Worm (Caenorhabditis elegans) whole organism, L2 larva: ENCODE measurements around the gene tbh-1.

Experiments used
- F13H6.1 ChIP-seq: sonication (generic microtip); optimal IDR thresholded peaks from 2 replicates; lab custom pipeline; 2016; ENCODE audit warnings: missing genetic modification characterization, missing compliant biosample characterization
- Y55F3AM.14 ChIP-seq: fragments of 200-800 bp; sonication (Bioruptor generic); optimal IDR thresholded peaks from 2 replicates; lab custom pipeline; 2018; ENCODE audit warnings: mild to moderate bottlenecking, missing genetic modification characterization, missing compliant biosample characterization
- aly-2 ChIP-seq: fragments of 150-350 bp; optimal IDR thresholded peaks from 2 replicates; lab custom pipeline; 2014; ENCODE audit warnings: missing biosample characterization, missing genetic modification characterization
- blmp-1 ChIP-seq: sonication (generic microtip); optimal IDR thresholded peaks from 2 replicates; lab custom pipeline; 2017; ENCODE audit warnings: missing genetic modification characterization, mild to moderate bottlenecking, missing compliant biosample characterization, antibody characterized with exemption, moderate library complexity; ENCODE audit not compliant: insufficient read depth
- ceh-16 ChIP-seq: fragments of 150-350 bp; optimal IDR thresholded peaks from 2 replicates; lab custom pipeline; 2014; ENCODE audit warnings: missing biosample characterization, missing genetic modification characterization
- fos-1 ChIP-seq: fragments of 150-350 bp; optimal IDR thresholded peaks from 2 replicates; lab custom pipeline; 2014; ENCODE audit warnings: missing biosample characterization, missing genetic modification characterization
- lin-11 ChIP-seq: fragments of 150-350 bp; sonication (generic microtip); optimal IDR thresholded peaks from 2 replicates; lab custom pipeline; 2014; ENCODE audit warnings: missing biosample characterization, missing genetic modification characterization, inconsistent platforms, mixed read lengths
- lin-13 ChIP-seq: fragments of 150-350 bp; optimal IDR thresholded peaks from 2 replicates; lab custom pipeline; 2014; ENCODE audit warnings: missing biosample characterization, missing genetic modification reagents, missing genetic modification characterization
- mab-5 ChIP-seq: fragments of 150-350 bp; optimal IDR thresholded peaks from 2 replicates; lab custom pipeline; 2014; ENCODE audit warnings: missing biosample characterization, missing genetic modification characterization
- mbf-1 ChIP-seq: sonication (generic microtip); optimal IDR thresholded peaks from 2 replicates; lab custom pipeline; 2017; ENCODE audit warnings: missing biosample characterization, missing genetic modification characterization
- mdl-1 ChIP-seq, 2 experiments: fragments of 150-350 bp in 1 of 2; sonication (generic microtip) in 1 of 2; optimal IDR thresholded peaks; 2 replicates each; lab custom pipeline; 2017; ENCODE audit warnings: missing biosample characterization in 2 of 2, missing genetic modification characterization in 2 of 2
- nhr-10 ChIP-seq: sonication (generic microtip); optimal IDR thresholded peaks from 2 replicates; lab custom pipeline; 2017; ENCODE audit warnings: missing biosample characterization, missing genetic modification characterization
- nhr-11 ChIP-seq: fragments of 150-350 bp; optimal IDR thresholded peaks from 2 replicates; lab custom pipeline; 2014; ENCODE audit warnings: missing biosample characterization, missing genetic modification characterization
- nhr-129 ChIP-seq: fragments of 150-350 bp; optimal IDR thresholded peaks from 2 replicates; lab custom pipeline; 2014; ENCODE audit warnings: missing biosample characterization, missing genetic modification characterization
- nhr-23 ChIP-seq: fragments of 150-350 bp; optimal IDR thresholded peaks from 2 replicates; lab custom pipeline; 2014; ENCODE audit warnings: missing biosample characterization, missing genetic modification reagents, missing genetic modification characterization
- nhr-237 ChIP-seq: fragments of 150-350 bp; optimal IDR thresholded peaks from 2 replicates; lab custom pipeline; 2014; ENCODE audit warnings: missing biosample characterization, missing genetic modification characterization
- skn-1 ChIP-seq: sonication (generic microtip); optimal IDR thresholded peaks from 2 replicates; lab custom pipeline; 2017; ENCODE audit warnings: missing biosample characterization, missing genetic modification characterization
- sma-9 ChIP-seq, 2 experiments: fragments of 150-350 bp in 1 of 2; sonication (generic microtip) in 1 of 2; optimal IDR thresholded peaks; 2 replicates each; lab custom pipeline; 2014 to 2016; ENCODE audit warnings: missing genetic modification characterization in 2 of 2, mild to moderate bottlenecking in 1 of 2, missing biosample characterization in 1 of 2, missing compliant biosample characterization in 1 of 2, missing genetic modification reagents in 1 of 2, moderate library complexity in 1 of 2
- snpc-4 ChIP-seq: fragments of 150-350 bp; optimal IDR thresholded peaks from 2 replicates; lab custom pipeline; 2014; ENCODE audit warnings: missing biosample characterization, missing genetic modification characterization
- unc-55 ChIP-seq: fragments of 150-350 bp; sonication (generic microtip); optimal IDR thresholded peaks from 3 replicates; lab custom pipeline; 2014; ENCODE audit warnings: missing biosample characterization, missing genetic modification reagents, missing genetic modification characterization
- zag-1 ChIP-seq: fragments of 150-350 bp; optimal IDR thresholded peaks from 2 replicates; lab custom pipeline; 2014; ENCODE audit warnings: missing biosample characterization, missing genetic modification characterization
- ztf-11 ChIP-seq: sonication (generic microtip); optimal IDR thresholded peaks from 2 replicates; lab custom pipeline; 2017; ENCODE audit warnings: missing biosample characterization, missing genetic modification characterization

The tbh-1 gene

ce11 chrX:15468657-15469056, 36.0 kb downstream of the tbh-1 start:
- TF ChIP-seq snpc-4 (tag; lab: Kevin White, UChicago) = peak; percentile 24
- TF ChIP-seq F13H6.1 = no peak
- TF ChIP-seq lin-11 (tag; lab: Kevin White, UChicago) = no peak
- TF ChIP-seq lin-13 = no peak
- TF ChIP-seq sma-9 (GFP tag; optimal IDR thresholded peaks at IDR 0.05; lab: Kevin White, UChicago) = no peak
- no peak for TF ChIP-seq sma-9 (tag; optimal IDR thresholded peaks at IDR 0.05; lab: Kevin White, UChicago)
- TF ChIP-seq, all 48 proteins: peak for 1

- TF ChIP-seq blmp-1 (no peak), F13H6.1 (no peak), lin-11 (tag; lab: Kevin White, UChicago) (no peak), nhr-10 (tag; lab: Kevin White, UChicago) (no peak), nhr-23 (tag; lab: Kevin White, UChicago) (no peak), nhr-237 (no peak), aly-2 (no peak), Y55F3AM.14 (GFP tag; lab: Kevin White, UChicago) (no peak), skn-1 (tag; lab: Kevin White, UChicago) (no peak), nhr-129 (tag; lab: Kevin White, UChicago) (no peak)
Measured at ce11 chrX:15466032-15466431, 38.7 kb downstream of the tbh-1 start, which contains the start of gene sprr-1. TSS of gene sprr-1 (plus strand) at chrX:15466300.

ce11 chrX:15465050-15465449, 39.6 kb downstream of the tbh-1 start:
- no peak for TF ChIP-seq mbf-1 (tag; lab: Kevin White, UChicago)
- no peak for TF ChIP-seq nhr-11 (tag; lab: Kevin White, UChicago)
- no peak for TF ChIP-seq snpc-4 (tag; lab: Kevin White, UChicago)
- no peak for TF ChIP-seq ceh-16
- TF ChIP-seq zag-1 (tag; lab: Kevin White, UChicago) = no peak
- no peak for TF ChIP-seq lin-13
- no peak for TF ChIP-seq mdl-1 (tag; optimal IDR thresholded peaks at IDR 0.05; lab: Kevin White, UChicago)
- no peak for TF ChIP-seq skn-1 (tag; lab: Kevin White, UChicago)
- no peak for TF ChIP-seq unc-55
- no peak for TF ChIP-seq mab-5 (tag; lab: Kevin White, UChicago)
- TF ChIP-seq nhr-10 (tag; lab: Kevin White, UChicago) = no peak
- no peak for TF ChIP-seq Y55F3AM.14 (GFP tag; lab: Kevin White, UChicago)
- no peak for TF ChIP-seq ztf-11 (tag; lab: Kevin White, UChicago)
- TF ChIP-seq fos-1 = no peak
